Worm (Caenorhabditis elegans): ENCODE data around the gene Y71H2AR.2.

- TF ChIP-seq lsy-2 (tag; optimal IDR thresholded peaks at IDR 0.05) = no peak
- no peak for TF ChIP-seq zip-8 (tag; optimal IDR thresholded peaks at IDR 0.05)
These were observed 29.5 kb upstream of the Y71H2AR.2 start for ce11 chrIII:2870228-2870627.

Data from whole organism, mixed stage, embryonic.